Worm (Caenorhabditis elegans): ENCODE data around the gene C36B7.5.

DNA sequence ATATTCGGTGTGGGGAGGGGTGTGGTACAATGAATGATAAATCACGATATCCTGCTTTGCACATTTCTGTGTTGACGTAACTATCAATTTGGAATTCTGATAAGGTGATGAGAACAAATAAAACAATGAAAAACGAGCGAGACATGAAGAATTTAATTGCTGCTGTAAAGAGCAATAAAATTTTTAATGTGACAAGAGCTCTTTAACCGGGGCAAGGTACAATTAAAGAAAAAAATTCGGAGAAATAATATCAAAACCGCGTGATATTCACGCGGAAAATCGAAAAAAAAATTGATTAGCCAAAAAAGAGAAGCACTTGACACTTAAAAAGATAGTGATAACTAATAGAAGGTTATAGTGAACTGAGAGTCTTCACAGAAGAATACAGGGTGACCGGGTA is 35.0 kb downstream of the C36B7.5 start:
- TF ChIP-seq unc-62 (GFP tag; optimal IDR thresholded peaks at IDR 0.05) (no peak), mel-28 (tag; optimal IDR thresholded peaks at IDR 0.05; ENCODE audit: borderline replicate concordance) (no peak), hmg-1.2 (GFP tag; IDR thresholded peaks at IDR 0.05) (no peak), nhr-90 (tag; optimal IDR thresholded peaks at IDR 0.05) (no peak), gei-17 (GFP tag; optimal IDR thresholded peaks at IDR 0.05) (no peak), dpl-1 (GFP tag; optimal IDR thresholded peaks at IDR 0.05) (no peak), F55B11.4 (tag; optimal IDR thresholded peaks at IDR 0.05; ENCODE audit: borderline replicate concordance, insufficient read depth) (no peak), ceh-100 (GFP tag; IDR thresholded peaks at IDR 0.05) (no peak), unc-130 (GFP tag; optimal IDR thresholded peaks at IDR 0.05) (no peak), cebp-1 (GFP tag; IDR thresholded peaks at IDR 0.05) (no peak), cebp-1 (tag; optimal IDR thresholded peaks at IDR 0.05) (no peak), zfh-2 (GFP tag; conservative IDR thresholded peaks at IDR 0.05) (no peak)
